Worm (Caenorhabditis elegans): ENCODE data around the gene fbxa-179.

fbxa-179 gene

DNA sequence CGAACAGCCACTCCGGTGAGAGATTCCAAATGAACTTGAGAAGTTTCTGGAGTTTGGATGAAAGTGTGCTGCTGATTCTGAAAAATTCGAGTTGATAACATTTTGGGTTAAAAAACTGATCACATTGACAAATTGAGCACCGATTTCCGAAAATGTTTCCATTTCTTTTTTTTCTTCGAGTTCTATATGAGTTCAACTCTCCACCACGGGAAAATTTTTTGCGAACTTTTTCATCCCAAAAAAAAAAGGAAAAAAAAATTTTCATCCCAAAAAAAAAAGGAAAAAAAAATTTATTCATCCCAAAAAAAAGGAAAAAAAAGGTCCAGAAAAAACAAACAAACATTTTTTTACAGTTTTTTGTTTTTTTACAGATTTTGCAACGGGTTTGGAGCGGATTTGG is 35.5 kb downstream of the fbxa-179 start, which contains the start of gene Y60A9A.1:
Gene Y60A9A.1, minus strand, starts transcription at position 101 of the 400 bp plus-strand sequence.
- no peak for TF ChIP-seq zip-2 (tag; optimal IDR thresholded peaks at IDR 0.05)

ce11 chrX:14370314-14370713 is 42.4 kb downstream of the fbxa-179 start, which contains the start of gene irk-3:
TSS of gene irk-3 (minus strand) at chrX:14370414.
- no peak for TF ChIP-seq spr-1 (tag; optimal IDR thresholded peaks at IDR 0.05)
- peak; percentile 23 for TF ChIP-seq aha-1 (tag)

ce11 chrX:14366081-14366480 is 46.6 kb downstream of the fbxa-179 start:
- TF ChIP-seq aha-1 (tag) (peak; percentile 21), ama-1 (optimal IDR thresholded peaks at IDR 0.05) (no peak)

Data from whole organism, L4 larva.